Fruit fly (Drosophila melanogaster) S2 (cell line): ENCODE results near the gene CG33322.

Experiments used
- CG8478 ChIP-seq: fragments of >200 bp; optimal IDR thresholded peaks from 2 replicates; lab custom pipeline; 2018
- CTCF ChIP-seq, 2 experiments: fragments of >200 bp; optimal IDR thresholded peaks; 2 replicates each; lab custom pipeline; 2018

Gene CG33322

dm6 chr2L:20816140-20816539, at the start of gene CG33322:
Gene CG33322 (minus strand): TSS chr2L:20816240.
- TF ChIP-seq CTCF (optimal IDR thresholded peaks at IDR 0.05; lab: Kevin White, UChicago) (no peak), CG8478 (lab: Kevin White, UChicago) (no peak)

dm6 chr2L:20864764-20865265, 48.8 kb upstream of the CG33322 start, which contains the start of gene CG9338:
Gene CG9338 (plus strand): TSS chr2L:20865215.
- TF ChIP-seq CG8478 (lab: Kevin White, UChicago) = no peak
- TF ChIP-seq CTCF (optimal IDR thresholded peaks at IDR 0.05; lab: Kevin White, UChicago) = no peak

- TF ChIP-seq CG8478 (lab: Kevin White, UChicago) (no peak), CTCF (optimal IDR thresholded peaks at IDR 0.05; lab: Kevin White, UChicago) (no peak)
Measured at dm6 chr2L:20858371-20859340, 42.6 kb upstream of the CG33322 start, which contains the start of gene bero. Gene bero (plus strand): TSS chr2L:20858695.

- no peak for TF ChIP-seq CG8478 (lab: Kevin White, UChicago)
- no peak for TF ChIP-seq CTCF (optimal IDR thresholded peaks at IDR 0.05; lab: Kevin White, UChicago)
Measured at dm6 chr2L:20857791-20858190, 41.8 kb upstream of the CG33322 start, which contains the start of gene CG14400. Gene CG14400 (minus strand): TSS chr2L:20857891.

- no peak for TF ChIP-seq CG8478 (lab: Kevin White, UChicago)
- no peak for TF ChIP-seq CTCF (optimal IDR thresholded peaks at IDR 0.05; lab: Kevin White, UChicago)
Measured at dm6 chr2L:20852092-20852628, 36.1 kb upstream of the CG33322 start, which contains the start of gene twit. Gene twit (plus strand): TSS chr2L:20852578.

dm6 chr2L:20851592-20851991, 35.6 kb upstream of the CG33322 start:
- TF ChIP-seq CG8478 (lab: Kevin White, UChicago) (no peak), CTCF (optimal IDR thresholded peaks at IDR 0.05; lab: Kevin White, UChicago) (peak in 1 of 2 experiments; percentile 54)

- no peak for TF ChIP-seq CG8478 (lab: Kevin White, UChicago)
Measured at dm6 chr2L:20849000-20849399, 33.0 kb upstream of the CG33322 start, which contains the start of gene CG14402. Gene CG14402 (plus strand): TSS chr2L:20849300.

dm6 chr2L:20844381-20844780, 28.3 kb upstream of the CG33322 start:
- TF ChIP-seq CTCF (optimal IDR thresholded peaks at IDR 0.05; lab: Kevin White, UChicago) = no peak
- TF ChIP-seq CG8478 (lab: Kevin White, UChicago) = no peak

dm6 chr2L:20840462-20841038, 24.5 kb upstream of the CG33322 start, which contains the start of gene CG31676:
Gene CG31676 (plus strand): TSS chr2L:20840750.
- no peak for TF ChIP-seq CTCF (optimal IDR thresholded peaks at IDR 0.05; lab: Kevin White, UChicago)
- no peak for TF ChIP-seq CG8478 (lab: Kevin White, UChicago)

- TF ChIP-seq CG8478 (lab: Kevin White, UChicago) = no peak
- TF ChIP-seq CTCF (optimal IDR thresholded peaks at IDR 0.05; lab: Kevin White, UChicago) = no peak
Measured at dm6 chr2L:20840006-20840405, 24.0 kb upstream of the CG33322 start.

dm6 chr2L:20837885-20838284, 21.8 kb upstream of the CG33322 start, which contains the start of gene Spn38F:
Gene Spn38F (minus strand): TSS chr2L:20837985.
- TF ChIP-seq CG8478 (lab: Kevin White, UChicago) = no peak
- TF ChIP-seq CTCF (optimal IDR thresholded peaks at IDR 0.05; lab: Kevin White, UChicago) = no peak

- TF ChIP-seq CTCF (optimal IDR thresholded peaks at IDR 0.05; lab: Kevin White, UChicago) (peak; percentile 19 to 56), CG8478 (lab: Kevin White, UChicago) (no peak)
Measured at dm6 chr2L:20835501-20835900, 19.5 kb upstream of the CG33322 start, which contains the start of gene Oseg5. Gene Oseg5 (minus strand): TSS chr2L:20835840.

dm6 chr2L:20831060-20831459, 15.0 kb upstream of the CG33322 start, which contains the start of gene CG31674:
Gene CG31674 (plus strand): TSS chr2L:20831262.
- TF ChIP-seq CTCF (optimal IDR thresholded peaks at IDR 0.05; lab: Kevin White, UChicago) (no peak), CG8478 (lab: Kevin White, UChicago) (no peak)

- TF ChIP-seq CTCF (optimal IDR thresholded peaks at IDR 0.05; lab: Kevin White, UChicago) = no peak
- TF ChIP-seq CG8478 (lab: Kevin White, UChicago) = no peak
Measured at dm6 chr2L:20829755-20830396, 13.8 kb upstream of the CG33322 start.
